Worm (Caenorhabditis elegans): ENCODE measurements around the gene tomm-40.

The tomm-40 gene

ce11 chrII:8991602-8992001, 18.2 kb upstream of the tomm-40 start:
- TF ChIP-seq lin-39 (tag; optimal IDR thresholded peaks at IDR 0.05) (no peak), fos-1 (tag; optimal IDR thresholded peaks at IDR 0.05) (peak; percentile 91)

DNA sequence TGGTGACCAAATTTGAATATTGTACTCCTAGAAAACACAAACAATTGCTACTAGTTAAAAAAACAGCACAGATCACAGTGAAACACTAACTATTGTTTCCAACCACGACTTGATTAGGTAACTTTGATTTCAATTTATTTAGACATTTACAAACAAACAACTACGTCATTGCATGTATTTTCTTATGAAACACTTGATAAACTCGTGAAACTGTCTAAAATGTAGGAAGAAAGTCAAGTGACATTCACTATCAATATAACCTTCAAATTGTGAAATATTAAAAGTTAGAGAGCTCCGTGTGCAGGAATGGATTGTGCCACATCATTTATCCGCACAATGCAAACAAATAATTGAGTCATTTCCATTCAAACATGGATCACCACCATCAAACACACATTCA, 16.9 kb upstream of the tomm-40 start:
- TF ChIP-seq sem-4 (tag; optimal IDR thresholded peaks at IDR 0.05) (no peak), snpc-4 (tag; optimal IDR thresholded peaks at IDR 0.05) (no peak), mbf-1 (tag; optimal IDR thresholded peaks at IDR 0.05) (no peak), mab-5 (tag; optimal IDR thresholded peaks at IDR 0.05) (no peak), nhr-25 (tag; optimal IDR thresholded peaks at IDR 0.05) (no peak), nhr-21 (tag; optimal IDR thresholded peaks at IDR 0.05) (no peak), dmd-4 (tag; optimal IDR thresholded peaks at IDR 0.05) (no peak), elt-3 (tag; optimal IDR thresholded peaks at IDR 0.05) (no peak), C34F6.9 (tag; optimal IDR thresholded peaks at IDR 0.05) (no peak), egl-27 (tag; optimal IDR thresholded peaks at IDR 0.05) (no peak), sma-9 (GFP tag; optimal IDR thresholded peaks at IDR 0.05) (no peak), sma-9 (tag; optimal IDR thresholded peaks at IDR 0.05) (no peak), blmp-1 (tag; optimal IDR thresholded peaks at IDR 0.05; ENCODE audit: insufficient read depth) (no peak), nhr-6 (tag; optimal IDR thresholded peaks at IDR 0.05) (no peak), ama-1 (optimal IDR thresholded peaks at IDR 0.05) (no peak), R02D3.7 (tag; optimal IDR thresholded peaks at IDR 0.05) (no peak), lin-39 (tag; optimal IDR thresholded peaks at IDR 0.05) (no peak), unc-62 (GFP tag; optimal IDR thresholded peaks at IDR 0.05) (no peak), skn-1 (tag; optimal IDR thresholded peaks at IDR 0.05) (no peak)

ce11 chrII:8989444-8989843, 16.1 kb upstream of the tomm-40 start, which contains the start of gene C18E9.9:
TSS of gene C18E9.9 (minus strand) at chrII:8989544.
- TF ChIP-seq fos-1 (tag; optimal IDR thresholded peaks at IDR 0.05) (no peak), zag-1 (tag; optimal IDR thresholded peaks at IDR 0.05) (no peak), crh-2 (tag; optimal IDR thresholded peaks at IDR 0.05) (no peak), nhr-12 (tag; optimal IDR thresholded peaks at IDR 0.05) (no peak), ztf-1 (GFP tag; conservative IDR thresholded peaks at IDR 0.05) (no peak), F13H6.1 (tag; optimal IDR thresholded peaks at IDR 0.05) (no peak), Y55F3AM.14 (GFP tag; optimal IDR thresholded peaks at IDR 0.05) (no peak), nhr-10 (tag; optimal IDR thresholded peaks at IDR 0.05) (no peak), dmd-4 (tag; optimal IDR thresholded peaks at IDR 0.05) (no peak), nhr-237 (tag; optimal IDR thresholded peaks at IDR 0.05) (no peak), unc-39 (tag; optimal IDR thresholded peaks at IDR 0.05) (no peak), lsy-2 (tag; optimal IDR thresholded peaks at IDR 0.05) (no peak), R02D3.7 (tag; optimal IDR thresholded peaks at IDR 0.05) (no peak), mbf-1 (tag; optimal IDR thresholded peaks at IDR 0.05) (no peak), ceh-82 (tag; optimal IDR thresholded peaks at IDR 0.05) (no peak), gmeb-1 (tag; optimal IDR thresholded peaks at IDR 0.05) (no peak), nhr-11 (tag; optimal IDR thresholded peaks at IDR 0.05) (no peak), egl-27 (tag; optimal IDR thresholded peaks at IDR 0.05) (no peak)

DNA sequence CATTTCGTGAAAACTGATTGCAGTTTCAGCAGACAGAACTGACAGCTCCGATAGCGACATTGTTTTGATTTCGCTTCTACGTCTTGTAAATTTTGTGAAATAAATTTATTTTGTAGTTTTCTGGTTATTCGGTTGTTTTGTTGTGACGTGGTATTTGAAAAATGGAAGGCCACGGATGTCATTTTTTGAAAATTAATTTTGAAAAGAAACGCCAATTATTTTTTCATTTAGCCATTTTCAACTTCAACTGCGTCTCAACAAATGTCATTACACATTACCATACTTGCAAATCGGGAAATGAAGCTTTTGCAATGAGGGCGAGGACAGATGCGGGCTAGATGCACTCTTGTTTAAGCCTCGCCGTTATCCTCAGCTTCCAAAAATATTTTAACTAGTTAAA, 14.6 kb upstream of the tomm-40 start, which contains the start of gene C18E9.8:
Gene C18E9.8 (minus strand): TSS at position 101 of the 400 bp plus-strand sequence.
- TF ChIP-seq nhr-11 (tag; optimal IDR thresholded peaks at IDR 0.05) = no peak
- peak; percentile 7 for TF ChIP-seq nhr-129 (tag; optimal IDR thresholded peaks at IDR 0.05)

DNA sequence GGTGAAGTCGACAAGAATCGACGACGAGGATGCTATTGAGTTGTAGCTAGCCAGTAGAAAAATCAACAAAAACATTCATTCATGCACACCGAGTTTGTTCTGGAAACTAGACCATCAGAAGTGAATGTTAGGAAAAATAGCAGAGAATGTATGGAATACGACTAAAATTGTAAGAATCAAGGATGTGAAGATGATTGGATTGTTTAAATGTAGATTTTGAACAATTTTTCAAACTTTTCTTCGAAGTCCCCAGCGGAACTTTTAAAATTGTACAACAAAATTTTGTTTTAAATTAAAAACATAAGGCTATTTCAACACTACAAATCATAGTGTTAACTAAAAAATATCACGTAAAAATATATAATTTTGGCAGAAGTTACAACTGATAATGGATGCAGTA, 9.3 kb upstream of the tomm-40 start, which contains the start of gene C18E9.7:
Gene C18E9.7 (minus strand): TSS at position 101 of the 400 bp plus-strand sequence.
- no peak for TF ChIP-seq nhr-21 (tag; optimal IDR thresholded peaks at IDR 0.05)
- no peak for TF ChIP-seq sma-9 (GFP tag; optimal IDR thresholded peaks at IDR 0.05)
- TF ChIP-seq sma-9 (tag; optimal IDR thresholded peaks at IDR 0.05) = no peak
- TF ChIP-seq nhr-25 (tag; optimal IDR thresholded peaks at IDR 0.05) = no peak

Measured in whole organism, L2 larva.